Worm (Caenorhabditis elegans) whole organism, L4 larva: ENCODE results near the gene F08F1.3.

Experiments
- F37D6.2 ChIP-seq: sonication (generic microtip); optimal IDR thresholded peaks from 2 replicates; lab custom pipeline; 2016; ENCODE audit warnings: mild to moderate bottlenecking, missing genetic modification characterization, missing compliant biosample characterization
- R02D3.7 ChIP-seq: fragments of 150-350 bp; sonication (generic microtip); optimal IDR thresholded peaks from 3 replicates; lab custom pipeline; 2014; ENCODE audit warnings: missing biosample characterization, missing genetic modification characterization
- T26A8.4 ChIP-seq: fragments of 200-800 bp; sonication (Bioruptor generic); IDR thresholded peaks from 2 replicates; pipeline ENCODE4 v1.3.6; 2022; ENCODE audit warnings: missing genetic modification characterization, missing compliant biosample characterization
- Y5F2A.4 ChIP-seq: fragments of 200-800 bp; sonication (Bioruptor generic); optimal IDR thresholded peaks from 2 replicates; lab custom pipeline; 2018; ENCODE audit warnings: mild to moderate bottlenecking, missing genetic modification characterization, missing compliant biosample characterization
- Y75B8A.6 ChIP-seq: fragments of 200-800 bp; sonication (Bioruptor generic); IDR thresholded peaks from 2 replicates; pipeline ENCODE4 v1.3.6; 2022; ENCODE audit warnings: missing genetic modification reagents, missing genetic modification characterization, missing compliant biosample characterization
- ZK546.5 ChIP-seq, 2 experiments: sonication (generic microtip); optimal IDR thresholded peaks; 2 replicates each; lab custom pipeline; 2017; ENCODE audit warnings: missing biosample characterization in 2 of 2, missing genetic modification characterization in 2 of 2
- arid-1 ChIP-seq: fragments of 200-800 bp; sonication (Bioruptor generic); conservative IDR thresholded peaks from 2 replicates; pipeline ENCODE4 v1.3.6; 2022; ENCODE audit warnings: missing genetic modification reagents, missing genetic modification characterization, missing compliant biosample characterization
- ceh-28 ChIP-seq: fragments of 150-350 bp; optimal IDR thresholded peaks from 2 replicates; lab custom pipeline; 2014; ENCODE audit warnings: missing biosample characterization, missing genetic modification reagents, missing genetic modification characterization
- ceh-32 ChIP-seq: sonication (generic microtip); optimal IDR thresholded peaks from 2 replicates; lab custom pipeline; 2016; ENCODE audit warnings: mild to moderate bottlenecking, missing genetic modification characterization, missing compliant biosample characterization; ENCODE audit not compliant: poor library complexity
- ces-1 ChIP-seq: fragments of 150-350 bp; sonication (generic microtip); optimal IDR thresholded peaks from 4 replicates; lab custom pipeline; 2014; ENCODE audit warnings: missing biosample characterization, missing genetic modification reagents, missing genetic modification characterization
- dpl-1 ChIP-seq: fragments of 150-350 bp; optimal IDR thresholded peaks from 2 replicates; lab custom pipeline; 2014; ENCODE audit warnings: missing biosample characterization, missing genetic modification reagents, missing genetic modification characterization
- duxl-1 ChIP-seq: sonication (generic microtip); optimal IDR thresholded peaks from 2 replicates; lab custom pipeline; 2016; ENCODE audit warnings: mild to moderate bottlenecking, missing genetic modification characterization, moderate library complexity, missing compliant biosample characterization; ENCODE audit not compliant: poor library complexity
- dve-1 ChIP-seq: sonication (generic microtip); optimal IDR thresholded peaks from 2 replicates; lab custom pipeline; 2017; ENCODE audit warnings: antibody characterized with exemption, mild to moderate bottlenecking, missing genetic modification characterization, missing compliant biosample characterization; ENCODE audit not compliant: insufficient read depth
- fkh-10 ChIP-seq: fragments of 150-350 bp; optimal IDR thresholded peaks from 2 replicates; lab custom pipeline; 2014; ENCODE audit warnings: missing biosample characterization, missing genetic modification reagents, missing genetic modification characterization
- hif-1 ChIP-seq, 2 experiments: sonication (generic microtip); optimal IDR thresholded peaks; 2 replicates each; lab custom pipeline; 2016 to 2017; ENCODE audit warnings: missing compliant biosample characterization in 2 of 2, missing genetic modification characterization in 2 of 2, missing genetic modification reagents in 2 of 2, missing genotype in 2 of 2, mild to moderate bottlenecking in 1 of 2
- hlh-11 ChIP-seq: fragments of 200-800 bp; sonication (Bioruptor generic); optimal IDR thresholded peaks from 2 replicates; lab custom pipeline; 2018; ENCODE audit warnings: mild to moderate bottlenecking, missing genetic modification characterization, missing compliant biosample characterization
- hlh-30 ChIP-seq: sonication (generic microtip); optimal IDR thresholded peaks from 2 replicates; lab custom pipeline; 2017; ENCODE audit warnings: antibody characterized with exemption, mild to moderate bottlenecking, missing genetic modification characterization, missing compliant biosample characterization; ENCODE audit not compliant: insufficient read depth
- hmg-1.1 ChIP-seq: fragments of 200-800 bp; sonication (Bioruptor generic); IDR thresholded peaks from 2 replicates; pipeline ENCODE4 v1.3.6; 2022; ENCODE audit warnings: missing genetic modification reagents, missing genetic modification characterization, missing compliant biosample characterization
- jun-1 ChIP-seq: fragments of 150-350 bp; optimal IDR thresholded peaks from 2 replicates; lab custom pipeline; 2014; ENCODE audit warnings: missing biosample characterization, missing genetic modification reagents, missing genetic modification characterization
- lin-13 ChIP-seq: fragments of 150-350 bp; optimal IDR thresholded peaks from 2 replicates; lab custom pipeline; 2014; ENCODE audit warnings: missing biosample characterization, missing genetic modification reagents, missing genetic modification characterization
- lir-3 ChIP-seq: sonication (generic microtip); optimal IDR thresholded peaks from 2 replicates; lab custom pipeline; 2016; ENCODE audit warnings: mild to moderate bottlenecking, missing genetic modification characterization, missing compliant biosample characterization
- lsy-2 ChIP-seq, 2 experiments: fragments of 150-350 bp in 1 of 2; sonication (generic microtip) in 1 of 2; optimal IDR thresholded peaks; 2 replicates each; lab custom pipeline; 2014 to 2017; ENCODE audit warnings: missing biosample characterization in 2 of 2, missing genetic modification characterization in 2 of 2
- madf-9 ChIP-seq: fragments of 200-800 bp; sonication (Bioruptor generic); conservative IDR thresholded peaks from 2 replicates; pipeline ENCODE4 v1.3.6; 2022; ENCODE audit warnings: missing genetic modification reagents, missing genetic modification characterization, missing compliant biosample characterization
- mdl-1 ChIP-seq, 2 experiments: fragments of 150-350 bp in 1 of 2; sonication (generic microtip) in 1 of 2; optimal IDR thresholded peaks; 2 replicates each; lab custom pipeline; 2014 to 2017; ENCODE audit warnings: missing biosample characterization in 2 of 2, missing genetic modification characterization in 2 of 2
- mdt-29 ChIP-seq: fragments of 200-800 bp; sonication (Bioruptor generic); IDR thresholded peaks from 2 replicates; pipeline ENCODE4 v1.3.6; 2022; ENCODE audit warnings: missing genetic modification reagents, missing genetic modification characterization, missing compliant biosample characterization
- mep-1 ChIP-seq: fragments of 150-350 bp; sonication (generic microtip); optimal IDR thresholded peaks from 3 replicates; lab custom pipeline; 2014; ENCODE audit warnings: missing biosample characterization, missing genetic modification characterization
- mxl-3 ChIP-seq: fragments of 200-800 bp; sonication (Bioruptor generic); optimal IDR thresholded peaks from 2 replicates; lab custom pipeline; 2018; ENCODE audit warnings: mild to moderate bottlenecking, missing genetic modification characterization, missing compliant biosample characterization
- nhr-10 ChIP-seq: fragments of 150-350 bp; optimal IDR thresholded peaks from 2 replicates; lab custom pipeline; 2014; ENCODE audit warnings: missing biosample characterization, missing genetic modification characterization
- nhr-102 ChIP-seq: sonication (generic microtip); optimal IDR thresholded peaks from 2 replicates; lab custom pipeline; 2016; ENCODE audit warnings: mild to moderate bottlenecking, missing genetic modification characterization, moderate library complexity, missing compliant biosample characterization
- nhr-111 ChIP-seq: fragments of 200-800 bp; sonication (Bioruptor generic); optimal IDR thresholded peaks from 2 replicates; lab custom pipeline; 2018; ENCODE audit warnings: mild to moderate bottlenecking, missing genetic modification characterization, missing compliant biosample characterization
- nhr-28 ChIP-seq: fragments of 150-350 bp; optimal IDR thresholded peaks from 2 replicates; lab custom pipeline; 2014; ENCODE audit warnings: missing biosample characterization, missing genetic modification characterization
- nhr-42 ChIP-seq: fragments of 200-800 bp; sonication (Bioruptor generic); IDR thresholded peaks from 2 replicates; pipeline ENCODE4 v1.3.6; 2022; ENCODE audit warnings: missing genetic modification characterization, missing compliant biosample characterization
- nhr-48 ChIP-seq: sonication (generic microtip); optimal IDR thresholded peaks from 2 replicates; lab custom pipeline; 2016; ENCODE audit warnings: mild to moderate bottlenecking, missing genetic modification characterization, missing compliant biosample characterization
- nhr-6 ChIP-seq: fragments of 150-350 bp; optimal IDR thresholded peaks from 2 replicates; lab custom pipeline; 2014; ENCODE audit warnings: missing biosample characterization, missing genetic modification characterization
- pqm-1 ChIP-seq: sonication (generic microtip); optimal IDR thresholded peaks from 2 replicates; lab custom pipeline; 2017; ENCODE audit warnings: missing biosample characterization, missing genetic modification characterization
- rbr-2 ChIP-seq: sonication (generic microtip); optimal IDR thresholded peaks from 2 replicates; lab custom pipeline; 2016; ENCODE audit warnings: missing genotype, missing genetic modification characterization, missing compliant biosample characterization
- saeg-2 ChIP-seq: fragments of 200-800 bp; sonication (Bioruptor generic); IDR thresholded peaks from 2 replicates; pipeline ENCODE4 v1.3.6; 2022; ENCODE audit warnings: missing genetic modification reagents, missing genetic modification characterization, missing compliant biosample characterization
- set-16 ChIP-seq: fragments of 200-800 bp; sonication (Bioruptor generic); IDR thresholded peaks from 2 replicates; pipeline ENCODE4 v1.3.6; 2022; ENCODE audit warnings: missing genetic modification reagents, missing genetic modification characterization, missing compliant biosample characterization
- spr-1 ChIP-seq: sonication (generic microtip); optimal IDR thresholded peaks from 2 replicates; lab custom pipeline; 2016; ENCODE audit warnings: mild to moderate bottlenecking, missing genetic modification characterization, missing compliant biosample characterization
- spr-3 ChIP-seq: fragments of 200-800 bp; sonication (Bioruptor generic); optimal IDR thresholded peaks from 2 replicates; lab custom pipeline; 2018; ENCODE audit warnings: mild to moderate bottlenecking, missing genetic modification characterization, missing compliant biosample characterization
- tra-1 ChIP-seq: fragments of 200-800 bp; sonication (Bioruptor generic); IDR thresholded peaks from 2 replicates; pipeline ENCODE4 v1.3.6; 2022; ENCODE audit warnings: missing genetic modification reagents, missing genetic modification characterization, missing compliant biosample characterization
- unc-130 ChIP-seq: sonication (generic microtip); optimal IDR thresholded peaks from 2 replicates; lab custom pipeline; 2016; ENCODE audit warnings: missing genetic modification reagents, missing genetic modification characterization, missing compliant biosample characterization
- unc-62 ChIP-seq, 3 experiments: fragments of 150-350 bp in 1 of 3; sonication (generic microtip); optimal IDR thresholded peaks in 2 of 3; peaks in 1 of 3; 1 replicate in 1 of 3; 2 replicates in 2 of 3; lab custom pipeline; 2014 to 2017; ENCODE audit warnings: missing biosample characterization in 3 of 3, missing genetic modification characterization in 3 of 3, missing genetic modification reagents in 3 of 3, missing genotype in 1 of 3
- vab-7 ChIP-seq: fragments of 200-800 bp; sonication (Bioruptor generic); IDR thresholded peaks from 2 replicates; pipeline ENCODE4 v1.3.6; 2022; ENCODE audit warnings: missing genetic modification reagents, missing genetic modification characterization, missing compliant biosample characterization
- zag-1 ChIP-seq: fragments of 150-350 bp; optimal IDR thresholded peaks from 2 replicates; lab custom pipeline; 2014; ENCODE audit warnings: missing biosample characterization, missing genetic modification characterization
- zfp-2 ChIP-seq: sonication (generic microtip); optimal IDR thresholded peaks from 2 replicates; lab custom pipeline; 2016; ENCODE audit warnings: mild to moderate bottlenecking, missing genetic modification characterization, missing compliant biosample characterization
- ztf-11 ChIP-seq: fragments of 150-350 bp; optimal IDR thresholded peaks from 2 replicates; lab custom pipeline; 2014; ENCODE audit warnings: missing biosample characterization, missing genetic modification characterization
- ztf-7 ChIP-seq: fragments of 150-350 bp; optimal IDR thresholded peaks from 2 replicates; lab custom pipeline; 2014; ENCODE audit warnings: missing biosample characterization, missing genetic modification characterization

The F08F1.3 gene

ce11 chrX:8477048-8477806 lies 48.6 kb downstream of the F08F1.3 start (continued):
- no peak for TF ChIP-seq ceh-32
- peak; percentile 98 for TF ChIP-seq nhr-48 (tag; lab: Kevin White, UChicago)
- TF ChIP-seq nhr-111 (GFP tag; lab: Kevin White, UChicago), result no peak
- peak; percentile 22 for TF ChIP-seq dpl-1 (GFP tag; lab: Kevin White, UChicago)
- TF ChIP-seq madf-9 (GFP tag; lab: Robert Waterston, UW), result no peak
- peak; percentile 49 for TF ChIP-seq pqm-1 (tag; lab: Kevin White, UChicago)
- peak; percentile 83 for TF ChIP-seq hlh-30 (tag; lab: Kevin White, UChicago)
- peak; percentile 58 to 75 for TF ChIP-seq lsy-2 (tag; optimal IDR thresholded peaks at IDR 0.05; lab: Kevin White, UChicago)
- peak; percentile 27 for TF ChIP-seq nhr-6
- TF ChIP-seq zag-1 (tag; lab: Kevin White, UChicago), result peak; percentile 16
- TF ChIP-seq set-16, result peak; percentile 15; the same call in 1 of the 2 replicates
- TF ChIP-seq mxl-3 (GFP tag; lab: Kevin White, UChicago), result peak; percentile 93
- peak; percentile 85 for TF ChIP-seq nhr-10
- TF ChIP-seq nhr-102 (tag; lab: Kevin White, UChicago), result peak; percentile 72
- TF ChIP-seq nhr-28, result peak; percentile 80
- peak; percentile 68 for TF ChIP-seq spr-1 (tag; lab: Kevin White, UChicago)
- TF ChIP-seq ceh-28 (tag; lab: Kevin White, UChicago), result no peak
- peak; percentile 26 for TF ChIP-seq jun-1 (tag; lab: Kevin White, UChicago)
- TF ChIP-seq arid-1 (GFP tag; lab: Robert Waterston, UW), result no peak
- TF ChIP-seq mdl-1 (tag; optimal IDR thresholded peaks at IDR 0.05; lab: Kevin White, UChicago), result peak; percentile 91 to 94
- peak; percentile 33 for TF ChIP-seq dve-1 (tag; lab: Kevin White, UChicago)
- TF ChIP-seq mdt-29 (GFP tag; lab: Robert Waterston, UW), result 0 out of 2 replicates have a peak, but pooled peaks have one; percentile 38
- peak in 1 of 2 experiments; percentile 63 for TF ChIP-seq hif-1 (tag; optimal IDR thresholded peaks at IDR 0.05; lab: Kevin White, UChicago)
- TF ChIP-seq duxl-1 (tag; lab: Kevin White, UChicago), result peak; percentile 8
- TF ChIP-seq spr-3 (GFP tag; lab: Kevin White, UChicago), result no peak
- TF ChIP-seq nhr-42, result peak; percentile 36; the same call in 1 of the 2 replicates
- TF ChIP-seq T26A8.4, result peak; percentile 41; the same call in 1 of the 2 replicates
- no peak for TF ChIP-seq ces-1 (GFP tag; lab: Kevin White, UChicago)
- no peak for TF ChIP-seq ZK546.5 (tag; optimal IDR thresholded peaks at IDR 0.05; lab: Kevin White, UChicago)
- TF ChIP-seq tra-1 (GFP tag; lab: Robert Waterston, UW), result peak; percentile 74
- TF ChIP-seq, all 104 proteins: peak for 34

DNA sequence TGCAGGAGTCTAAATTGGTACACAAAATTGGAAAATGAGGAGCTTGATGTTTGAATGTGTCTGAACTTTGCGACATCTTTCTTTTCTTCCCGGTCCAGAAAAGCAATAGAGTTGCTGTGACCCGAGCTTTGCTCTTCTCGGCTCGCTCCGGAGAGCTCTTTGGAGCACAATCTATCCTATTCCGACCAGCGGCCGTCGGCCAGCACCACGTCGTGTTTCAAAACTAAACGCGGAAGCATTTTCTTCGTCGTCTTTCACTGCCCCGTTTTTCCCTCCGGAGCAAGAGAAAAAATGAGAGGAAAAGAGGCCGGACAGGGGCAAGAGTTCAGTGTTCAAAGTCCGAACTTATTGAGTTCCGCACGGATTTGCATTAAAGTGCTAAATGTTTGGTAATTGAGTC lies 50.4 kb downstream of the F08F1.3 start:
- TF ChIP-seq Y75B8A.6 (GFP tag; lab: Robert Waterston, UW) (no peak), dpl-1 (GFP tag; lab: Kevin White, UChicago) (no peak), unc-62 (GFP tag; optimal IDR thresholded peaks at IDR 0.05 in 1 of 2; lab: Kevin White, UChicago) (peak in 1 of 2 experiments; percentile 49), unc-62 (tag; optimal IDR thresholded peaks at IDR 0.05; lab: Kevin White, UChicago) (no peak), rbr-2 (tag; lab: Kevin White, UChicago) (peak; percentile 12), hlh-11 (tag; lab: Kevin White, UChicago) (peak; percentile 18), unc-130 (GFP tag; lab: Kevin White, UChicago) (no peak), lir-3 (tag; lab: Kevin White, UChicago) (no peak), Y5F2A.4 (GFP tag; lab: Kevin White, UChicago) (no peak), ztf-11 (no peak), hmg-1.1 (0 out of 2 replicates have a peak, but pooled peaks have one; percentile 29), dve-1 (tag; lab: Kevin White, UChicago) (no peak), mxl-3 (GFP tag; lab: Kevin White, UChicago) (no peak), fkh-10 (GFP tag; lab: Kevin White, UChicago) (no peak), hlh-30 (tag; lab: Kevin White, UChicago) (no peak), saeg-2 (no peak), ztf-7 (tag; lab: Kevin White, UChicago) (no peak), mep-1 (tag; lab: Kevin White, UChicago) (no peak), nhr-102 (tag; lab: Kevin White, UChicago) (no peak), F37D6.2 (tag; lab: Kevin White, UChicago) (peak; percentile 4), lin-13 (no peak), R02D3.7 (no peak), vab-7 (no peak), zfp-2 (tag; lab: Kevin White, UChicago) (no peak)
